Fruit fly (Drosophila melanogaster): ENCODE results near the gene GC.

DNA sequence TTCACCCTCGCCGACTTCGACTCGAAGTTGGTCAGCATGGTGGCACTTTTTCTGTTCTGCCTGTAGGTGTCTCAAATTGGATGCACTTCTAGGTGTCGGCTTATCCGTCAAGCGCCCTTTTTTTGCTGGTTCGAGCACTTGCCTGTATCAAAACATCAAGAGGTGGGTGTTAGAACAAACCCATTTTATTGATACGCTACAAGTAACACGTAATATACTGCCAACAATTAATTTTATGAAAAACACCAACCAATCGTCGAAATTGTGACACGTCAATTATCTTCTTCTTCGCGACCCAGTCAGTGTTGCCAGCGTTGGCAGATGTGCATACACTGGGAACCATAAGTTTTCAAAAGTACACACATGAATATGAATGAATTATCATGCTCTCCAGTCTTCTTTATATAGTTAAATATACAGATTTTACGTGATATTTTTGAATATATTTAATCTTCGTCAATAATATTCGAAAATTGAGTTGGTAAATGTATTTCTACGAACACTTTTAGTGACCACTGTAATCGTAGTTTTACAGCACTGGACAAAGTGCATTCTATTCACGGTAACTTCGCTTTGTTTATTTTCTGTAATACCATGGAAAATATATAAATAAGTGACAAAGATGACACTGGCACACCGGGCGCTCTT lies 15.9 kb upstream of the GC start, which contains the start of the genes alphaCOP and CG13919:
- no peak for TF ChIP-seq CG8478 (optimal IDR thresholded peaks at IDR 0.05)
- no peak for TF ChIP-seq CTCF (optimal IDR thresholded peaks at IDR 0.05)
